Worm (Caenorhabditis elegans) whole organism, L4 larva: ENCODE measurements around the gene stau-1.

Experiments
- F10B5.3 ChIP-seq: sonication (generic microtip); optimal IDR thresholded peaks from 2 replicates; lab custom pipeline; 2016; ENCODE audit warnings: mild to moderate bottlenecking, missing genetic modification characterization, missing compliant biosample characterization
- F44E2.7 ChIP-seq: fragments of 200-800 bp; sonication (Bioruptor generic); IDR thresholded peaks from 2 replicates; pipeline ENCODE4 v2.1.2; 2022; ENCODE audit warnings: missing genetic modification characterization, missing compliant biosample characterization
- F49E8.2 ChIP-seq: sonication (generic microtip); optimal IDR thresholded peaks from 2 replicates; lab custom pipeline; 2016; ENCODE audit warnings: missing compliant biosample characterization, mild to moderate bottlenecking, missing genetic modification characterization, borderline replicate concordance
- R02D3.7 ChIP-seq: fragments of 150-350 bp; sonication (generic microtip); optimal IDR thresholded peaks from 3 replicates; lab custom pipeline; 2014; ENCODE audit warnings: missing biosample characterization, missing genetic modification characterization
- ZK337.2 ChIP-seq: fragments of 200-800 bp; sonication (Bioruptor generic); IDR thresholded peaks from 2 replicates; pipeline ENCODE4 v1.3.6; 2022; ENCODE audit warnings: missing genetic modification reagents, missing genetic modification characterization, missing compliant biosample characterization
- ZK546.5 ChIP-seq, 2 experiments: sonication (generic microtip); optimal IDR thresholded peaks; 2 replicates each; lab custom pipeline; 2017; ENCODE audit warnings: missing biosample characterization in 2 of 2, missing genetic modification characterization in 2 of 2
- aly-2 ChIP-seq: sonication (generic microtip); optimal IDR thresholded peaks from 2 replicates; lab custom pipeline; 2018; ENCODE audit warnings: missing biosample characterization, missing genetic modification characterization
- ceh-82 ChIP-seq: sonication (generic microtip); optimal IDR thresholded peaks from 2 replicates; lab custom pipeline; 2017; ENCODE audit warnings: missing biosample characterization, missing genetic modification characterization
- ctbp-1 ChIP-seq: fragments of 200-800 bp; sonication (Bioruptor generic); IDR thresholded peaks from 2 replicates; pipeline ENCODE4 v1.3.6; 2022; ENCODE audit warnings: missing genetic modification reagents, missing genetic modification characterization, missing compliant biosample characterization
- daf-16 ChIP-seq, 3 experiments: sonication (generic microtip); optimal IDR thresholded peaks; 2 replicates each; lab custom pipeline; 2016 to 2017; ENCODE audit warnings: missing genetic modification characterization in 3 of 3, missing genetic modification reagents in 3 of 3, mild to moderate bottlenecking in 2 of 3, missing compliant biosample characterization in 2 of 3, missing biosample characterization in 1 of 3, moderate library complexity in 1 of 3
- daf-19 ChIP-seq: fragments of 200-800 bp; sonication (Bioruptor generic); conservative IDR thresholded peaks from 2 replicates; pipeline ENCODE4 v1.3.6; 2022; ENCODE audit warnings: missing genetic modification characterization, missing compliant biosample characterization
- daf-8 ChIP-seq: fragments of 200-800 bp; sonication (Bioruptor generic); IDR thresholded peaks from 2 replicates; pipeline ENCODE4 v1.3.6; 2022; ENCODE audit warnings: missing genetic modification characterization, missing compliant biosample characterization
- dmd-8 ChIP-seq: fragments of 200-800 bp; sonication (Bioruptor generic); IDR thresholded peaks from 2 replicates; pipeline ENCODE4 v1.3.6; 2022; ENCODE audit warnings: missing genetic modification characterization, missing compliant biosample characterization
- dmd-9 ChIP-seq: fragments of 200-800 bp; sonication (Bioruptor generic); IDR thresholded peaks from 2 replicates; pipeline ENCODE4 v1.3.6; 2022; ENCODE audit warnings: missing genetic modification reagents, missing genetic modification characterization, missing compliant biosample characterization
- fos-1 ChIP-seq: fragments of 150-350 bp; optimal IDR thresholded peaks from 2 replicates; lab custom pipeline; 2014; ENCODE audit warnings: missing biosample characterization, missing genetic modification characterization
- hlh-11 ChIP-seq: fragments of 200-800 bp; sonication (Bioruptor generic); optimal IDR thresholded peaks from 2 replicates; lab custom pipeline; 2018; ENCODE audit warnings: mild to moderate bottlenecking, missing genetic modification characterization, missing compliant biosample characterization
- lin-13 ChIP-seq: fragments of 150-350 bp; optimal IDR thresholded peaks from 2 replicates; lab custom pipeline; 2014; ENCODE audit warnings: missing biosample characterization, missing genetic modification reagents, missing genetic modification characterization
- lin-15B ChIP-seq: fragments of 150-350 bp; sonication (generic microtip); optimal IDR thresholded peaks from 3 replicates; lab custom pipeline; 2014; ENCODE audit warnings: missing biosample characterization, missing genetic modification characterization
- lin-29 ChIP-seq: fragments of 200-800 bp; sonication (Bioruptor generic); IDR thresholded peaks from 2 replicates; pipeline ENCODE4 v1.3.6; 2022; ENCODE audit warnings: missing genetic modification reagents, missing genetic modification characterization, missing compliant biosample characterization
- mes-2 ChIP-seq: sonication (generic microtip); optimal IDR thresholded peaks from 2 replicates; lab custom pipeline; 2016; ENCODE audit warnings: missing genotype, mild to moderate bottlenecking, missing genetic modification characterization, missing compliant biosample characterization; ENCODE audit not compliant: poor library complexity, severe bottlenecking
- mxl-3 ChIP-seq: fragments of 200-800 bp; sonication (Bioruptor generic); optimal IDR thresholded peaks from 2 replicates; lab custom pipeline; 2018; ENCODE audit warnings: mild to moderate bottlenecking, missing genetic modification characterization, missing compliant biosample characterization
- nhr-10 ChIP-seq: fragments of 150-350 bp; optimal IDR thresholded peaks from 2 replicates; lab custom pipeline; 2014; ENCODE audit warnings: missing biosample characterization, missing genetic modification characterization
- nhr-102 ChIP-seq: sonication (generic microtip); optimal IDR thresholded peaks from 2 replicates; lab custom pipeline; 2016; ENCODE audit warnings: mild to moderate bottlenecking, missing genetic modification characterization, moderate library complexity, missing compliant biosample characterization
- nhr-11 ChIP-seq: fragments of 150-350 bp; optimal IDR thresholded peaks from 2 replicates; lab custom pipeline; 2014; ENCODE audit warnings: missing biosample characterization, missing genetic modification characterization
- nhr-111 ChIP-seq: fragments of 200-800 bp; sonication (Bioruptor generic); optimal IDR thresholded peaks from 2 replicates; lab custom pipeline; 2018; ENCODE audit warnings: mild to moderate bottlenecking, missing genetic modification characterization, missing compliant biosample characterization
- nhr-28 ChIP-seq: fragments of 150-350 bp; optimal IDR thresholded peaks from 2 replicates; lab custom pipeline; 2014; ENCODE audit warnings: missing biosample characterization, missing genetic modification characterization
- nhr-41 ChIP-seq: fragments of 200-800 bp; sonication (Bioruptor generic); IDR thresholded peaks from 2 replicates; pipeline ENCODE4 v1.3.6; 2022; ENCODE audit warnings: missing genetic modification reagents, missing genetic modification characterization, missing compliant biosample characterization
- nhr-6 ChIP-seq: fragments of 150-350 bp; optimal IDR thresholded peaks from 2 replicates; lab custom pipeline; 2014; ENCODE audit warnings: missing biosample characterization, missing genetic modification characterization
- pha-4 ChIP-seq, 2 experiments: fragments of 150-350 bp in 1 of 2; fragments of 200-800 bp in 1 of 2; sonication (Bioruptor generic) in 1 of 2; IDR thresholded peaks in 1 of 2; optimal IDR thresholded peaks in 1 of 2; 2 replicates each; pipeline versions ENCODE4 v1.3.6 to Lab custom; 2014 to 2022; ENCODE audit warnings: missing genetic modification characterization in 2 of 2, missing genetic modification reagents in 2 of 2, missing biosample characterization in 1 of 2, missing compliant biosample characterization in 1 of 2
- saeg-2 ChIP-seq: fragments of 200-800 bp; sonication (Bioruptor generic); IDR thresholded peaks from 2 replicates; pipeline ENCODE4 v1.3.6; 2022; ENCODE audit warnings: missing genetic modification reagents, missing genetic modification characterization, missing compliant biosample characterization
- set-16 ChIP-seq: fragments of 200-800 bp; sonication (Bioruptor generic); IDR thresholded peaks from 2 replicates; pipeline ENCODE4 v1.3.6; 2022; ENCODE audit warnings: missing genetic modification reagents, missing genetic modification characterization, missing compliant biosample characterization
- spr-1 ChIP-seq: sonication (generic microtip); optimal IDR thresholded peaks from 2 replicates; lab custom pipeline; 2016; ENCODE audit warnings: mild to moderate bottlenecking, missing genetic modification characterization, missing compliant biosample characterization
- unc-62 ChIP-seq, 3 experiments: fragments of 150-350 bp in 1 of 3; sonication (generic microtip); optimal IDR thresholded peaks in 2 of 3; peaks in 1 of 3; 1 replicate in 1 of 3; 2 replicates in 2 of 3; lab custom pipeline; 2014 to 2017; ENCODE audit warnings: missing biosample characterization in 3 of 3, missing genetic modification characterization in 3 of 3, missing genetic modification reagents in 3 of 3, missing genotype in 1 of 3
- zfp-2 ChIP-seq: sonication (generic microtip); optimal IDR thresholded peaks from 2 replicates; lab custom pipeline; 2016; ENCODE audit warnings: mild to moderate bottlenecking, missing genetic modification characterization, missing compliant biosample characterization
- zfp-3 ChIP-seq: fragments of 200-800 bp; sonication (Bioruptor generic); conservative IDR thresholded peaks from 2 replicates; pipeline ENCODE4 v1.3.6; 2022; ENCODE audit warnings: missing genetic modification reagents, missing genetic modification characterization, missing compliant biosample characterization
- zip-11 ChIP-seq: fragments of 200-800 bp; sonication (Bioruptor generic); IDR thresholded peaks from 2 replicates; pipeline ENCODE4 v1.3.6; 2022; ENCODE audit warnings: missing genetic modification characterization, missing compliant biosample characterization

Gene stau-1

DNA sequence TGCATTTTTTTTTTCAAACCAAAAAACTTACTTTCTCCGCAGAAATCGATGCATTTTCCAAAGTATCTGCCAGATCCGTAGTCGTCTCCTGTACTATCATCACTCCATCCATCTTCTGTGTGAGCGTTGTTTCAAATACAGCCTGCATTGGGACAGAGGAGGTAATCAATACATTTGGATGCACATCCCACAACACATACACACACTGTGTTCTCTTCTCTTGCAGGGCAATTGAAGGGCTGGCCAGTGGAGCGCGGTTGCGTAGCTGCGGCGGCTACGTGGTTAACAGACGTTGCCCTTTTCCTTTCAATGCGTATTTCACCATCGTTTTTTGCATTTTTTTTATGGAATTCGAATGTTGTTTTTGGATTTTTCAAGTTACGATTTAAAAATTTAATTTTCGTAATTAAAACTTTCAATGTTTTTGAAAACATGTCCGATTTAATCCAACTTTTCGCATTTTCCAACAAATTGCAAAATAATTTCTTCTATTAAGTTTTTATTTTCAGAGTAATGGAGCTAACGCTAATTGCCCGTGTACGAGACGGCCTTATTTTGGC is at the start of gene stau-1, which contains the start of gene sec-22 (continued):
- TF ChIP-seq dmd-9 (GFP tag; lab: Robert Waterston, UW), result no peak
- no peak for TF ChIP-seq fos-1
- peak; percentile 34 for TF ChIP-seq hlh-11
- no peak for TF ChIP-seq lin-15B (tag; lab: Kevin White, UChicago)
- TF ChIP-seq zfp-3 (GFP tag; lab: Robert Waterston, UW), result no peak
- TF ChIP-seq unc-62 (GFP tag; optimal IDR thresholded peaks at IDR 0.05 in 1 of 2; lab: Kevin White, UChicago), result no peak
- TF ChIP-seq unc-62 (tag; optimal IDR thresholded peaks at IDR 0.05; lab: Kevin White, UChicago), result no peak
- TF ChIP-seq R02D3.7 (tag; lab: Kevin White, UChicago), result no peak
- no peak for TF ChIP-seq nhr-6 (tag; lab: Kevin White, UChicago)
- TF ChIP-seq nhr-111 (GFP tag; lab: Kevin White, UChicago), result no peak
- TF ChIP-seq zfp-2 (tag; lab: Kevin White, UChicago), result no peak
- no peak for TF ChIP-seq ZK337.2 (GFP tag; lab: Robert Waterston, UW)
- no peak for TF ChIP-seq daf-16 (GFP tag; optimal IDR thresholded peaks at IDR 0.05; lab: Kevin White, UChicago)
- TF ChIP-seq daf-16 (tag; optimal IDR thresholded peaks at IDR 0.05; lab: Kevin White, UChicago), result no peak
- peak; percentile 47 for TF ChIP-seq mxl-3 (GFP tag; lab: Kevin White, UChicago)
- TF ChIP-seq, all 104 proteins: peak for 16

DNA sequence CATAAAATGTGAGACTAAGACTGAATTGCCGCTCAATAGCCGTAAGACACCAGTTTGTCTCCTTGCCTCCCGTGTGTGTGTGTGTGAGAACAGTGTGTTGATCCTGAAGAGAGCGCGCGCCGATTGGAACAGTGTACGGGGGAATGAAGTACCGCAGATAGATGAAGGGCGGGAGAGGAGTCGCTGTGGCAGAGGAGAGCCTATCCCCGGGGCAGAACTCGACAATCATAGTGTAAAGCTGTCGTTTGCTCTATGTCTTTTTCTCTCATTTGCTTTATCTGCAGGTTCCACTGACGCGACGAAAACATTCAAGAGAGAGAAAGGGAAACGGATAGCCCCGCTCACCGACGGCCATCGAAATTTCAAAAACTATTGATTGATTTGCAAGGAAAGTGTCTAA is 46.8 kb upstream of the stau-1 start:
- TF ChIP-seq hlh-11 (peak; percentile 24), daf-16 (GFP tag; optimal IDR thresholded peaks at IDR 0.05; lab: Kevin White, UChicago) (peak in 1 of 2 experiments; percentile 23), daf-16 (tag; optimal IDR thresholded peaks at IDR 0.05; lab: Kevin White, UChicago) (no peak), nhr-10 (no peak), mxl-3 (GFP tag; lab: Kevin White, UChicago) (peak; percentile 19), nhr-41 (GFP tag; lab: Robert Waterston, UW) (no peak), F44E2.7 (GFP tag; lab: Robert Waterston, UW) (0 out of 2 replicates have a peak, but pooled peaks have one; percentile 34), mes-2 (tag; lab: Kevin White, UChicago) (peak; percentile 8), nhr-102 (tag; lab: Kevin White, UChicago) (no peak), set-16 (peak; percentile 22; the same call in 1 of the 2 replicates)

DNA sequence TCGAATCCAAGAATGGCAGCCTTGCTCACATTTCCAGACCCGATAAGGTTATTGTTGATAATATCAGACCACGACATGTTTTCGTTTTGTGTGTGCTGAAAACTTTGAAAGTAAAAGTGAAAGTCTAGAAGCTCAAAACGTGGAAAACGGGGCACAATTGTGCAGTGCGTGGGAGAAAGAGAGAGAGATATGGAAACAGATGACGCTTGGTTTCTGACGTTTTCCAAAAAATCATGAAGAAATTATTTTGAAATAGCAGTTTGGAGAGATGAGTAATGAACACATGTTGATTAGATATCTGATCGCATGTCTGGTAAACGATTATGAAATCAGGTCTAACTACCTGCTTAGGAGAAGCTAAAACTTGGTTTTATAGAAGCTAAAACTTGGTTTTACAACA is 45.5 kb upstream of the stau-1 start, which contains the start of gene pfn-3:
pfn-3 (minus strand) TSS at position 101 of the 400 bp plus-strand sequence.
- TF ChIP-seq aly-2 (tag; lab: Kevin White, UChicago) (no peak), lin-29 (GFP tag; lab: Robert Waterston, UW) (no peak), daf-19 (GFP tag; lab: Robert Waterston, UW) (no peak), zfp-3 (GFP tag; lab: Robert Waterston, UW) (no peak), ceh-82 (tag; lab: Kevin White, UChicago) (no peak), lin-13 (GFP tag; lab: Kevin White, UChicago) (no peak), F49E8.2 (tag; lab: Kevin White, UChicago) (no peak), pha-4 (GFP tag; IDR thresholded peaks at IDR 0.05; lab: Robert Waterston, UW) (no peak), pha-4 (tag; optimal IDR thresholded peaks at IDR 0.05; lab: Kevin White, UChicago) (no peak), nhr-10 (no peak), ctbp-1 (no peak), nhr-28 (tag; lab: Kevin White, UChicago) (no peak), saeg-2 (GFP tag; lab: Robert Waterston, UW) (no peak), nhr-11 (no peak), spr-1 (no peak), zip-11 (GFP tag; lab: Robert Waterston, UW) (no peak), mxl-3 (GFP tag; lab: Kevin White, UChicago) (no peak), daf-8 (GFP tag; lab: Robert Waterston, UW) (no peak)

DNA sequence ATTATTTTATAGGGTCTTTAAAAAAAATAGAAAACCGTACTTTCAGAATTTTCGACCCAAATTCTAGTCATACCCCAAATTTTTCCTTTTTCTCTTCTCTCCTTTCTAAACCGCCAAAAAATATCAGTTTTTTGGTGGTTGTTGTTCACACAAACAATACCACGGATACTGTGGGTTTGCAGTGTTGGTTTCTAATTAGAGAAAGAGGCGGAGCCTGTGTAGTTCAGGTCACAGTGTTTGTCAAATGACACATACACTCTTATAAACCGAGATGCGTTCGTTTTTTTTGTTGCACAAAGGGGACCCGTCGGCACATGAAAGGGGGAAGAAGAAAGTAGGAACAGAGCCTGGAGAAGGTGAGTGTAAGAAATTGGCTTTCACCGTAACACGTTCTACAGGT is 37.1 kb upstream of the stau-1 start, which contains the start of gene lim-6:
lim-6 (plus strand) TSS at position 301 of the 400 bp plus-strand sequence.
- TF ChIP-seq zip-11 (GFP tag; lab: Robert Waterston, UW) (no peak), daf-16 (GFP tag; optimal IDR thresholded peaks at IDR 0.05; lab: Kevin White, UChicago) (no peak), daf-16 (tag; optimal IDR thresholded peaks at IDR 0.05; lab: Kevin White, UChicago) (no peak), zfp-3 (GFP tag; lab: Robert Waterston, UW) (no peak), ZK546.5 (tag; optimal IDR thresholded peaks at IDR 0.05; lab: Kevin White, UChicago) (no peak), F10B5.3 (tag; lab: Kevin White, UChicago) (no peak), dmd-8 (no peak)
